Worm (Caenorhabditis elegans): ENCODE data around the gene srsx-14.

srsx-14 gene

ce11 chrIV:5664375-5665004, 37.5 kb upstream of the srsx-14 start, which contains the start of gene bec-1:
TSS of gene bec-1 (minus strand) at chrIV:5664425.
- no peak for TF ChIP-seq snpc-4 (tag; optimal IDR thresholded peaks at IDR 0.05)
- peak; percentile 5 for TF ChIP-seq nhr-25 (tag; optimal IDR thresholded peaks at IDR 0.05)
- TF ChIP-seq pha-4 (tag; optimal IDR thresholded peaks at IDR 0.05): peak; percentile 25
- TF ChIP-seq pqm-1 (tag; optimal IDR thresholded peaks at IDR 0.05): peak; percentile 11
- TF ChIP-seq fos-1 (tag; optimal IDR thresholded peaks at IDR 0.05): no peak
- TF ChIP-seq skn-1 (tag; optimal IDR thresholded peaks at IDR 0.05): no peak
- TF ChIP-seq elt-2 (tag; optimal IDR thresholded peaks at IDR 0.05): peak; percentile 43
- TF ChIP-seq ama-1 (optimal IDR thresholded peaks at IDR 0.05): peak; percentile 65

- TF ChIP-seq elt-3 (tag; optimal IDR thresholded peaks at IDR 0.05): no peak
- no peak for TF ChIP-seq zag-1 (tag; optimal IDR thresholded peaks at IDR 0.05)
- TF ChIP-seq lin-15B (tag; optimal IDR thresholded peaks at IDR 0.05): no peak
- TF ChIP-seq mdl-1 (tag; optimal IDR thresholded peaks at IDR 0.05): no peak
- no peak for TF ChIP-seq elt-2 (tag; optimal IDR thresholded peaks at IDR 0.05)
- no peak for TF ChIP-seq unc-62 (GFP tag; optimal IDR thresholded peaks at IDR 0.05)
- TF ChIP-seq snpc-4 (tag; optimal IDR thresholded peaks at IDR 0.05): no peak
- TF ChIP-seq nfya-1 (tag; optimal IDR thresholded peaks at IDR 0.05; ENCODE audit: insufficient read depth): no peak
Measured at ce11 chrIV:5662886-5663285, 35.9 kb upstream of the srsx-14 start.

DNA sequence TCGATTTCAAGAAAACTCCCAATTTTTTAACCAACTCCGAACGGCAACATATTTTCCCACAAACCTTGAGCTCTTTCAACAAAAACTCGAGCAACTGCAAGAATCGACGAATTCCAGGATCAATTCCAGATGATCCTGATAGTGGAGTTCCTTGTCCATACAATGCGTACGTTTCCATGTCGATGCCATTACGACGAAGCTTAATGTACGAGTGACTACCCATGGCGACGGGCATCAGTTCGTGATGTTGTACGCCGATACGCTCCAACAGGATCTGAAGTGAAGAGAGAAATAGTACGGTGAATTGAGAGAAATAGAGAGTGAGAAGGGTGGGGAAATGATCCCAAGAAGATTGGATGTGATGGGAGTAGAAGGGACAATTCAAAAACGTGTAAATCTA, 35.1 kb upstream of the srsx-14 start:
- TF ChIP-seq ama-1 (optimal IDR thresholded peaks at IDR 0.05) (peak; percentile 81), R02D3.7 (tag; optimal IDR thresholded peaks at IDR 0.05) (no peak), ceh-82 (tag; optimal IDR thresholded peaks at IDR 0.05) (no peak)

ce11 chrIV:5660239-5660638, 33.3 kb upstream of the srsx-14 start, which contains the start of gene skn-1:
TSS of gene skn-1 (minus strand) at chrIV:5660384.
- peak; percentile 14 for TF ChIP-seq lsy-12 (tag; optimal IDR thresholded peaks at IDR 0.05)
- TF ChIP-seq nhr-11 (tag; optimal IDR thresholded peaks at IDR 0.05): no peak

DNA sequence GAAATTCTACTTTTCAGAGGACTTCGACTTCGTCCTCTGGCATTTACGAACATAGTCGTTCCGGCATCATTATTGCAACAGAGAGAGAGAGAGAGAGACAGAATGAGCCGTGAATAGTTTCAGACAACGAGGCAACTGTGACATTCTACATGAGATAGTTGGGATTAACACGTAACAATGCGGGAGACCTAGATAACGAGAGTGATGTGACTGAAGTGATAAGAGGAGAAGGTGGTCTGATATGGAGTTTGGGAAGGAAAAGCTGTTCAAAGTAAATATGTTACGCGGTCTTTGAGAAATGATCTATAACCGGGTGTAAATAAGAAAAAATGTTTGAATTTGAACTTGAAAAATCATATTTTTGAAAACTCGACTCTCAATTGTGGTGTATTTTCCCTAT, 32.5 kb upstream of the srsx-14 start:
- TF ChIP-seq nhr-12 (tag; optimal IDR thresholded peaks at IDR 0.05) (no peak), sea-2 (GFP tag; optimal IDR thresholded peaks at IDR 0.05) (no peak), fkh-2 (tag; optimal IDR thresholded peaks at IDR 0.05) (no peak), fos-1 (tag; optimal IDR thresholded peaks at IDR 0.05) (no peak), fkh-10 (GFP tag; optimal IDR thresholded peaks at IDR 0.05) (no peak), nhr-76 (tag; optimal IDR thresholded peaks at IDR 0.05) (no peak), ceh-16 (tag; optimal IDR thresholded peaks at IDR 0.05) (no peak), mml-1 (tag; optimal IDR thresholded peaks at IDR 0.05) (no peak), pqm-1 (tag; optimal IDR thresholded peaks at IDR 0.05) (peak; percentile 95), pha-4 (tag; optimal IDR thresholded peaks at IDR 0.05) (peak; percentile 71), nfya-1 (tag; optimal IDR thresholded peaks at IDR 0.05; ENCODE audit: insufficient read depth) (peak; percentile 21), elt-2 (tag; optimal IDR thresholded peaks at IDR 0.05) (peak; percentile 86), jun-1 (tag; optimal IDR thresholded peaks at IDR 0.05) (peak; percentile 58)

ce11 chrIV:5658897-5659296, 31.9 kb upstream of the srsx-14 start:
- TF ChIP-seq nhr-28 (tag; optimal IDR thresholded peaks at IDR 0.05) (no peak), pqm-1 (tag; optimal IDR thresholded peaks at IDR 0.05) (peak; percentile 88), elt-2 (tag; optimal IDR thresholded peaks at IDR 0.05) (peak; percentile 68)

DNA sequence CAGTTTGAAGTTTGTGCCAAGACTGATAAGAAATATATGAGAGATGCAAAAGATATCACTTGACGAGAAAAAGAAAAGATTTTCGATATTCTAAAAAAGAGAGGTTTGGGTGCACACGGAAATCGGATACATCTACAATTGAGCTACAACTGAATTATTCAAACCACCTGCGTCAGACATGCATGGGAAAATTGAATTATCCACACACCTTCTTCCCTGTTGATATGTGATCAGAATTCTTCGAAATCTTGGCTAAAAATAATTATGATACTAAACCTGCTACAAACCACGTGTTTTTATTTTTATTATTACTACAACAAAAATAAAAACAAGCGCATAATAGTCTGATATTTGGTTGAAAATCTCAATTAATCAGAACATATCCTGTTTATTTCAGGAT, 31.3 kb upstream of the srsx-14 start:
- TF ChIP-seq elt-2 (tag; optimal IDR thresholded peaks at IDR 0.05) (peak; percentile 52), egl-27 (tag; optimal IDR thresholded peaks at IDR 0.05) (no peak)
